Fruit fly (Drosophila melanogaster): ENCODE data around the gene CG32388.

The CG32388 gene

dm6 chr3L:6968961-6969814 is 15.2 kb downstream of the CG32388 start, which contains the start of the genes Mis12 and CG9953:
Gene Mis12 (minus strand): TSS chr3L:6969048.
Gene CG9953 (plus strand): TSS chr3L:6969658.
- peak; percentile 63 for TF ChIP-seq CG17801 (GFP tag; optimal IDR thresholded peaks at IDR 0.05; ENCODE audit: partially characterized antibody)

dm6 chr3L:6967797-6968196 is 16.6 kb downstream of the CG32388 start, which contains the start of gene CG10064:
Gene CG10064 (minus strand): TSS chr3L:6967897.
- no peak for TF ChIP-seq CG17801 (GFP tag; optimal IDR thresholded peaks at IDR 0.05; ENCODE audit: partially characterized antibody)

- peak; percentile 74 for TF ChIP-seq CG17801 (GFP tag; optimal IDR thresholded peaks at IDR 0.05; ENCODE audit: partially characterized antibody)
Measured at dm6 chr3L:6964488-6965152, 19.8 kb downstream of the CG32388 start, which contains the start of gene sgl. Gene sgl (minus strand): TSS chr3L:6964758.

DNA sequence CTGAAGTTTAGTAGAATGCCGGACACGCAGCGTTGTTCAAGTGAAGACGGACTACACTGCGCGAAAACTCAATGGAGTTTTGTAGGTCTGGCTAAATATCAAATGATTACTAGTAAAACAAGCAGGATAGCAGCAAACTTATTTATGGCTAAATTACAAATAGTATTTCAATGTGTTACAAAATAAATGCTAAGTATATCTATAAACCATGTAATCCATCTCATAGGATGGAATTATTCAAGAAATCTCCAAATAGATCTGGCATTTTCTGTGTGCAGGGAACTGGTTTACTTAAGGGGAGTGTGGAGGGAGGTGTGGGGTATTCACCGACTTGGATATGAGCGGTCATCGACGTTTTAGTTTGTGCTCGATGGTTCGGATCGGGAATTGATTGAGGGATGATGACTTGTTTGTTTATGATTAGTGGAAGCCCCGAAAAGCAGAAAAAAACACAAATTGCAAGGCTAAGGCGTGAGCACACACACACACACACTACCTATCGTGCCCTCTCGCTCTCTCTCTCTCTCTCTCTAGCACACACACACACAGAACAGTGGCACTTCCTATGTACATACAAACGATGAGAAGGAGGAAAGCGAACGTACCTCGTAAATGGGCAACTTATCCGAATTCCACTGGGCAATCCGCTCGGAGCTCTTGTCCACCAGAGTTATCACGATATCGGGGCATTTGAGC is 20.4 kb downstream of the CG32388 start:
- no peak for TF ChIP-seq CG17801 (GFP tag; optimal IDR thresholded peaks at IDR 0.05; ENCODE audit: partially characterized antibody)

- no peak for TF ChIP-seq CG17801 (GFP tag; optimal IDR thresholded peaks at IDR 0.05; ENCODE audit: partially characterized antibody)
Measured at dm6 chr3L:6963175-6963574, 21.2 kb downstream of the CG32388 start.

DNA sequence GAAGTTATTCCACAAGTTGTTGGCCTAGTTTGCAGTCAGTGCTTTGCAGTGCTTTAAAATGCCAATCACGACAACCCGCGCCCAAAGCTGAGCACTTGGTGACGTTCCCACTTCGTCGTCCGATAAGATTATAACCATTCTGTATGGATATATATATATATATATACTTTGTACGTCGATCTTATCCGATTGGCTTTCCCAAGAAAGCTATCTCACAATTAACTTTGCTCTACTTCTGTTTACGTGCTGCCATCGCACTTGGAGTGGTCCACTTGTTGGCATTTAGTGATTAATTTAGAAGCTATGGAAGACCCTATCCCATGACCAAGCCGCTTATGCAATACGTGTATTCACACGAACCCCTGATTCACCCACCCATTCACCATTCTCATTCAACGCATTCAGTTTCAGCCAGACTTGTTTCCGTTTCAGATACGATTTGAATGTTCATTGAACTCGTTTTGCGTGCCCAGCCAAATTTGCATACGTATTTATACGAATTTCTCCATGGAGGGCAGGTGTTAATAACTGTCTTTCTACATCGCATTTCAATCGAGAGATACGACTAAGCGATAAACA is 22.3 kb downstream of the CG32388 start:
- TF ChIP-seq CG17801 (GFP tag; optimal IDR thresholded peaks at IDR 0.05; ENCODE audit: partially characterized antibody): no peak

- TF ChIP-seq CG17801 (GFP tag; optimal IDR thresholded peaks at IDR 0.05; ENCODE audit: partially characterized antibody): no peak
Measured at dm6 chr3L:6957753-6958420, 26.5 kb downstream of the CG32388 start, which contains the start of the genes Uqcc1 and Surf1. Gene Uqcc1 (minus strand): TSS chr3L:6958108. Gene Surf1 (plus strand): TSS chr3L:6958346.

- peak; percentile 94 for TF ChIP-seq CG17801 (GFP tag; optimal IDR thresholded peaks at IDR 0.05; ENCODE audit: partially characterized antibody)
Measured at dm6 chr3L:6955254-6956229, 28.8 kb downstream of the CG32388 start, which contains the start of the genes CG10077 and CG9948. Gene CG10077 (minus strand): TSS chr3L:6955904. Gene CG9948 (plus strand): TSS chr3L:6955991.

dm6 chr3L:6947188-6947971 is 37.0 kb downstream of the CG32388 start:
- no peak for TF ChIP-seq CG17801 (GFP tag; optimal IDR thresholded peaks at IDR 0.05; ENCODE audit: partially characterized antibody)

DNA sequence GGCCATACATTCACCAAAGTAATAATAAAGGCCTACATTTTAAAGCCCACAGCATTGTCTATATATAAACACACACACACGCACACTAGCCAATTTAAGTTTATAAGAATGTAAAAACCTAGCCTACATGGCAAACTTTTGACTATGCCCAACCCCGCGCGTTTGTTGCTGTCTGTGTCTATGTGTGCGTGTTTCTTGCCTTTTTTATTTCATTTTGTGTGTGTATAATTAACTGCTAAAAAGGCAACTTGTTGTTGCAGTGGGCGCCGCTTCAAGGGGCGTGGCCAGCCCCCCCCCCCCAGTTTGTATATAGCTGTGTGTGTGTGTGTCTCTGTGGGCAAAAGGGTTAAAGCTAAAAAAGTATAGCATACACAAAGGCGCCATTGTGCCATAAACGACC is 39.0 kb downstream of the CG32388 start:
- TF ChIP-seq CG17801 (GFP tag; optimal IDR thresholded peaks at IDR 0.05; ENCODE audit: partially characterized antibody): no peak

dm6 chr3L:6943948-6944319 is 40.5 kb downstream of the CG32388 start:
- TF ChIP-seq CG17801 (GFP tag; optimal IDR thresholded peaks at IDR 0.05; ENCODE audit: partially characterized antibody): no peak

- TF ChIP-seq CG17801 (GFP tag; optimal IDR thresholded peaks at IDR 0.05; ENCODE audit: partially characterized antibody): no peak
Measured at dm6 chr3L:6943204-6943947, 41.0 kb downstream of the CG32388 start.
